Fruit fly (Drosophila melanogaster) whole organism, prepupa: ENCODE measurements around the gene CG43153.

Experiments
- Blimp-1 ChIP-seq: fragments of 200-800 bp; sonication (Bioruptor generic); optimal IDR thresholded peaks from 3 replicates; lab custom pipeline; 2017; ENCODE audit warnings: missing biosample characterization, missing genetic modification characterization, mild to moderate bottlenecking, moderate library complexity, missing genetic modification reagents
- CG10631 ChIP-seq: fragments of 200-800 bp; sonication (Bioruptor generic); optimal IDR thresholded peaks from 2 replicates; lab custom pipeline; 2016; ENCODE audit warnings: missing biosample characterization, missing genetic modification characterization
- CG10669 ChIP-seq: fragments of 200-800 bp; sonication (Bioruptor generic); optimal IDR thresholded peaks from 3 replicates; lab custom pipeline; 2018; ENCODE audit warnings: missing biosample characterization, mild to moderate bottlenecking, missing genetic modification characterization, moderate library complexity
- CG11762 ChIP-seq: fragments of 200-800 bp; sonication (Bioruptor generic); optimal IDR thresholded peaks from 3 replicates; lab custom pipeline; 2016; ENCODE audit warnings: missing biosample characterization, missing genetic modification characterization; ENCODE audit not compliant: insufficient read depth
- CG11902 ChIP-seq: fragments of 200-800 bp; sonication (Bioruptor generic); optimal IDR thresholded peaks from 3 replicates; lab custom pipeline; 2016; ENCODE audit warnings: missing biosample characterization, missing genetic modification characterization
- CG15336 ChIP-seq: fragments of 200-800 bp; sonication (Bioruptor generic); IDR thresholded peaks from 2 replicates; pipeline ENCODE4 v1.3.6; 2022; ENCODE audit warnings: missing biosample characterization, missing genetic modification characterization
- CG1621 ChIP-seq: fragments of 200-800 bp; sonication (Bioruptor generic); optimal IDR thresholded peaks from 3 replicates; lab custom pipeline; 2018; ENCODE audit warnings: missing biosample characterization, mild to moderate bottlenecking, missing genetic modification characterization
- CG16779 ChIP-seq: fragments of 200-800 bp; sonication (Bioruptor generic); optimal IDR thresholded peaks from 3 replicates; lab custom pipeline; 2017; ENCODE audit warnings: missing biosample characterization, mild to moderate bottlenecking, missing genetic modification characterization
- CG3032 ChIP-seq: fragments of 200-800 bp; optimal IDR thresholded peaks from 2 replicates; lab custom pipeline; 2019; ENCODE audit warnings: missing biosample characterization, mild to moderate bottlenecking, missing genetic modification characterization, moderate library complexity
- CG31627 ChIP-seq: fragments of 200-800 bp; sonication (Bioruptor generic); optimal IDR thresholded peaks from 3 replicates; lab custom pipeline; 2016; ENCODE audit warnings: missing biosample characterization, missing genetic modification characterization
- CG34406 ChIP-seq: fragments of 200-800 bp; sonication (Bioruptor generic); optimal IDR thresholded peaks from 3 replicates; lab custom pipeline; 2016; ENCODE audit warnings: missing biosample characterization, missing genetic modification characterization
- CG3919 ChIP-seq: fragments of 200-800 bp; sonication (Bioruptor generic); optimal IDR thresholded peaks from 3 replicates; lab custom pipeline; 2016; ENCODE audit warnings: missing biosample characterization, missing genetic modification characterization
- CG4318 ChIP-seq: fragments of 200-800 bp; sonication (Bioruptor generic); optimal IDR thresholded peaks from 3 replicates; lab custom pipeline; 2017; ENCODE audit warnings: missing biosample characterization, mild to moderate bottlenecking, missing genetic modification characterization
- CG6276 ChIP-seq: fragments of 200-800 bp; sonication (Bioruptor generic); optimal IDR thresholded peaks from 2 replicates; lab custom pipeline; 2017; ENCODE audit warnings: missing biosample characterization, mild to moderate bottlenecking, missing genetic modification characterization
- CG6854 ChIP-seq: fragments of 200-800 bp; sonication (Bioruptor generic); optimal IDR thresholded peaks from 2 replicates; lab custom pipeline; 2017; ENCODE audit warnings: missing biosample characterization, mild to moderate bottlenecking, missing genetic modification characterization
- CG7368 ChIP-seq: fragments of 200-800 bp; sonication (Bioruptor generic); optimal IDR thresholded peaks from 3 replicates; lab custom pipeline; 2016; ENCODE audit warnings: missing biosample characterization, missing genetic modification characterization
- CG8119 ChIP-seq: fragments of 200-800 bp; sonication (Bioruptor generic); IDR thresholded peaks from 3 replicates; pipeline ENCODE4 v1.3.6; 2022; ENCODE audit warnings: missing biosample characterization, missing genetic modification characterization
- CG8632 ChIP-seq: fragments of 200-800 bp; sonication (Bioruptor generic); optimal IDR thresholded peaks from 3 replicates; lab custom pipeline; 2016; ENCODE audit warnings: missing biosample characterization, missing genetic modification characterization
- CG9139 ChIP-seq: fragments of 200-800 bp; sonication (Bioruptor generic); optimal IDR thresholded peaks from 3 replicates; lab custom pipeline; 2017; ENCODE audit warnings: missing biosample characterization, mild to moderate bottlenecking, missing genetic modification characterization
- Eip75B ChIP-seq: fragments of 200-800 bp; sonication (Bioruptor generic); optimal IDR thresholded peaks from 3 replicates; lab custom pipeline; 2016; ENCODE audit warnings: missing biosample characterization, missing genetic modification characterization
- Eip78C ChIP-seq: fragments of 200-800 bp; sonication (Bioruptor generic); peaks from one replicate; lab custom pipeline; 2016; ENCODE audit warnings: missing biosample characterization, missing genetic modification characterization
- Eip93F ChIP-seq: fragments of 200-800 bp; sonication (Bioruptor generic); optimal IDR thresholded peaks from 2 replicates; lab custom pipeline; 2016; ENCODE audit warnings: missing biosample characterization, mild to moderate bottlenecking, missing genetic modification characterization
- Ets21C ChIP-seq: fragments of 200-800 bp; sonication (Bioruptor generic); optimal IDR thresholded peaks from 3 replicates; lab custom pipeline; 2016; ENCODE audit warnings: missing biosample characterization, missing genetic modification characterization
- Gug ChIP-seq: fragments of 200-800 bp; sonication (Bioruptor generic); IDR thresholded peaks from 2 replicates; pipeline ENCODE4 v1.3.6; 2022; ENCODE audit warnings: missing biosample characterization, missing genetic modification characterization
- Hr38 ChIP-seq: sonication (Bioruptor generic); optimal IDR thresholded peaks from 2 replicates; lab custom pipeline; 2016; ENCODE audit warnings: missing biosample characterization, missing genetic modification characterization
- Hr39 ChIP-seq: fragments of 200-800 bp; sonication (Bioruptor generic); optimal IDR thresholded peaks from 2 replicates; lab custom pipeline; 2016; ENCODE audit warnings: missing biosample characterization, missing genetic modification characterization
- Hr4 ChIP-seq: fragments of 200-800 bp; sonication (Bioruptor generic); optimal IDR thresholded peaks from 3 replicates; lab custom pipeline; 2016; ENCODE audit warnings: missing biosample characterization, missing genetic modification characterization
- Lpt ChIP-seq: fragments of 200-800 bp; sonication (Bioruptor generic); optimal IDR thresholded peaks from 3 replicates; lab custom pipeline; 2016; ENCODE audit warnings: missing biosample characterization, missing genetic modification characterization
- Met ChIP-seq: fragments of 200-800 bp; sonication (Bioruptor generic); optimal IDR thresholded peaks from 3 replicates; lab custom pipeline; 2016; ENCODE audit warnings: missing biosample characterization, missing genetic modification characterization
- OdsH ChIP-seq: fragments of 200-800 bp; sonication (Bioruptor generic); optimal IDR thresholded peaks from 3 replicates; lab custom pipeline; 2016; ENCODE audit warnings: missing biosample characterization, missing genetic modification characterization
- Smox ChIP-seq: fragments of 200-800 bp; sonication (Bioruptor generic); optimal IDR thresholded peaks from 3 replicates; lab custom pipeline; 2016; ENCODE audit warnings: missing biosample characterization, missing genetic modification characterization
- Sox14 ChIP-seq: fragments of 200-800 bp; sonication (Bioruptor generic); optimal IDR thresholded peaks from 3 replicates; lab custom pipeline; 2016; ENCODE audit warnings: missing biosample characterization, missing genetic modification characterization
- Sox15 ChIP-seq: fragments of 200-800 bp; sonication (Bioruptor generic); optimal IDR thresholded peaks from 3 replicates; lab custom pipeline; 2016; ENCODE audit warnings: missing biosample characterization, missing genetic modification characterization
- achi ChIP-seq: fragments of 200-800 bp; sonication (Bioruptor generic); optimal IDR thresholded peaks from 3 replicates; lab custom pipeline; 2016; ENCODE audit warnings: missing biosample characterization, missing genetic modification characterization
- acj6 ChIP-seq: fragments of 200-800 bp; sonication (Bioruptor generic); optimal IDR thresholded peaks from 3 replicates; lab custom pipeline; 2016; ENCODE audit warnings: missing biosample characterization, missing genetic modification characterization
- cyc ChIP-seq: fragments of 200-800 bp; sonication (Bioruptor generic); optimal IDR thresholded peaks from 3 replicates; lab custom pipeline; 2016; ENCODE audit warnings: missing biosample characterization, missing genetic modification characterization
- dac ChIP-seq: fragments of 200-800 bp; sonication (Bioruptor generic); optimal IDR thresholded peaks from 2 replicates; lab custom pipeline; 2017; ENCODE audit warnings: missing biosample characterization, mild to moderate bottlenecking, missing genetic modification characterization
- dsx ChIP-seq: fragments of 200-800 bp; optimal IDR thresholded peaks from 3 replicates; lab custom pipeline; 2019; ENCODE audit warnings: missing biosample characterization, mild to moderate bottlenecking, missing genetic modification characterization, moderate library complexity; ENCODE audit not compliant: poor library complexity, severe bottlenecking
- eg ChIP-seq: fragments of 200-800 bp; sonication (Bioruptor generic); IDR thresholded peaks from 3 replicates; pipeline ENCODE4 v1.3.6; 2022; ENCODE audit warnings: missing biosample characterization, missing genetic modification characterization
- esn ChIP-seq: fragments of 200-800 bp; sonication (Bioruptor generic); optimal IDR thresholded peaks from 2 replicates; lab custom pipeline; 2016; ENCODE audit warnings: missing biosample characterization, mild to moderate bottlenecking, missing genetic modification characterization, moderate library complexity
- fd59A ChIP-seq: fragments of 200-800 bp; sonication (Bioruptor generic); optimal IDR thresholded peaks from 2 replicates; lab custom pipeline; 2017; ENCODE audit warnings: missing biosample characterization, mild to moderate bottlenecking, missing genetic modification characterization, missing genetic modification reagents
- fd85E ChIP-seq: fragments of 200-800 bp; sonication (Bioruptor generic); optimal IDR thresholded peaks from 3 replicates; lab custom pipeline; 2016; ENCODE audit warnings: missing biosample characterization, missing genetic modification characterization
- fkh ChIP-seq: fragments of 200-800 bp; sonication (Bioruptor generic); optimal IDR thresholded peaks from 3 replicates; lab custom pipeline; 2017; ENCODE audit warnings: missing biosample characterization, mild to moderate bottlenecking, missing genetic modification characterization, moderate library complexity
- lz ChIP-seq: fragments of 200-800 bp; sonication (Bioruptor generic); optimal IDR thresholded peaks from 3 replicates; lab custom pipeline; 2016; ENCODE audit warnings: missing biosample characterization, missing genetic modification characterization
- net ChIP-seq: fragments of 200-800 bp; sonication (Bioruptor generic); optimal IDR thresholded peaks from 3 replicates; lab custom pipeline; 2016; ENCODE audit warnings: missing biosample characterization, missing genetic modification characterization
- salr ChIP-seq, 2 experiments: fragments of 200-800 bp; sonication (Bioruptor generic); optimal IDR thresholded peaks; 3 replicates each; lab custom pipeline; 2016 to 2018; ENCODE audit warnings: missing biosample characterization in 2 of 2, missing genetic modification characterization in 2 of 2, mild to moderate bottlenecking in 1 of 2
- spab ChIP-seq: fragments of 200-800 bp; sonication (Bioruptor generic); optimal IDR thresholded peaks from 2 replicates; lab custom pipeline; 2017; ENCODE audit warnings: missing biosample characterization, mild to moderate bottlenecking, missing genetic modification characterization, missing genetic modification reagents
- ss ChIP-seq, 2 experiments: fragments of 200-800 bp; sonication (Bioruptor generic); optimal IDR thresholded peaks; 2 replicates in 1 of 2; 3 replicates in 1 of 2; lab custom pipeline; 2017 to 2018; ENCODE audit warnings: mild to moderate bottlenecking in 2 of 2, missing biosample characterization in 2 of 2, missing genetic modification characterization in 2 of 2, moderate library complexity in 1 of 2
- svp ChIP-seq: fragments of 200-800 bp; sonication (Bioruptor generic); peaks from one replicate; lab custom pipeline; 2016; ENCODE audit warnings: missing biosample characterization, missing genetic modification characterization
- topi ChIP-seq: fragments of 200-800 bp; sonication (Bioruptor generic); optimal IDR thresholded peaks from 3 replicates; lab custom pipeline; 2016; ENCODE audit warnings: missing biosample characterization, missing genetic modification characterization
- vri ChIP-seq: fragments of 200-800 bp; sonication (Bioruptor generic); optimal IDR thresholded peaks from 3 replicates; lab custom pipeline; 2016; ENCODE audit warnings: missing biosample characterization, mild to moderate bottlenecking, missing genetic modification characterization

CG43153 gene

DNA sequence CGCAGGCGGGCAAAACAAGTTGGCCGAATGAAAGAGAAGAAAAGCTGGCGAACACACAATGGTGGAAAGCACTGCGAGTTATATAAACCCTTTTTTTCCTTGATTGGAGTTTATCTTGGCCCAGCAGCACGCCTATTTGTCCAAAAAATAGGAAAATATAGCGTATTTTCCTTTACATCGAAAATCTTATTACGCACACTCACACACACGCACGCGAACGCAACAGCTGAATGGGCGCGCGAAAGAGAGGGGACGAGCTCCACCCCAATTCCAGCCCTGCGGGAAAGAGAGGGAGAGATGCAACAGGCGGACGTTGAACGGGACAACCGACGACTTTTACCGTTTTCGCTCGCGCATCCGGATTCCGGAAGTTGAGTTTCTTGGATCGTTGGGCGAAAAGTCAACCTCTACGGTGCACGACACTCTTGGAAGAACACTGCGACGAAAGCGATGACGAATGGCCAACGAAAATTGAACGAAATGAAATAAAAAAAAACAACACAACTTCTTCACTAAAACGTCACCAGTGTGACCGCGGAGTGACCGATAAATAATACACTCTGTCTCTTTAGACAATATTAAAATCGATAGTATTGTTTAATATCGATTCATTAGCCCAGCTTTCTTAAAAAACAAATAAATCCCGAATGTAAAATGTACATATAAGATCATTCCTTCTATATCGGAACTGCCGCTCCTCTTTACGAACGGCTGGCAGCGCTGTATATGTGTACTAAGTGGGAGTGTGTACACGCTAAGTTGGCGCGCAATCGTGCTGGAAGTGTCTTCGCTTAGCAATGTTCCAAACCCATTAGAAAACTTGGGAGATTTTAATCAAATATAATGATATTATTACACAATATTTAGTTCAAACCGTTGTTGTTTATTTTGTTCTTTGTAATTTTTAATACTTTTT is 5.8 kb downstream of the CG43153 start, which contains the start of the genes Dlg5 and CG4970:
Gene Dlg5 (minus strand): TSS at position 556 of the 916 bp plus-strand sequence.
Gene CG4970 (plus strand): TSS at position 866 of the 916 bp plus-strand sequence.
- TF ChIP-seq fd59A (GFP tag; lab: Kevin White, UChicago) (no peak), salr (GFP tag; optimal IDR thresholded peaks at IDR 0.05; lab: Kevin White, UChicago) (no peak), CG9139 (GFP tag; lab: Kevin White, UChicago) (no peak), cyc (GFP tag; lab: Kevin White, UChicago) (no peak), vri (peak; percentile 2), CG8119 (0 out of 3 replicates have a peak, but pooled peaks have one; percentile 16), dsx (GFP tag; lab: Kevin White, UChicago) (no peak), Sox15 (no peak), Sox14 (GFP tag; lab: Kevin White, UChicago) (no peak), fkh (GFP tag; lab: Kevin White, UChicago) (no peak), CG10631 (GFP tag; lab: Kevin White, UChicago) (no peak), lz (no peak), CG3032 (tag; lab: Kevin White, UChicago) (no peak), Hr4 (GFP tag; lab: Kevin White, UChicago) (no peak), CG15336 (GFP tag; lab: Robert Waterston, UW) (peak; percentile 26; the same call in 1 of the 2 replicates), Eip93F (no peak), Eip75B (no peak), CG10669 (GFP tag; lab: Kevin White, UChicago) (no peak), CG8632 (GFP tag; lab: Kevin White, UChicago) (no peak), Gug (GFP tag; lab: Robert Waterston, UW) (no peak), Ets21C (no peak), CG1621 (tag; lab: Kevin White, UChicago) (no peak), CG34406 (GFP tag; lab: Kevin White, UChicago) (peak; percentile 19), Smox (GFP tag; lab: Kevin White, UChicago) (no peak), CG31627 (GFP tag; lab: Kevin White, UChicago) (no peak), CG4318 (no peak), net (GFP tag; lab: Kevin White, UChicago) (no peak), Blimp-1 (no peak), CG6276 (no peak), eg (GFP tag; lab: Robert Waterston, UW) (peak; percentile 35; the same call in 1 of the 3 replicates), esn (GFP tag; lab: Kevin White, UChicago) (no peak), fd85E (GFP tag; lab: Kevin White, UChicago) (no peak), OdsH (no peak), Lpt (GFP tag; lab: Kevin White, UChicago) (no peak), CG6854 (GFP tag; lab: Kevin White, UChicago) (peak; percentile 80), CG16779 (tag; lab: Kevin White, UChicago) (peak; percentile 64), CG3919 (GFP tag; lab: Kevin White, UChicago) (no peak), CG11762 (GFP tag; lab: Kevin White, UChicago) (no peak), acj6 (GFP tag; lab: Kevin White, UChicago) (no peak), Hr38 (GFP tag; lab: Kevin White, UChicago) (no peak), Met (GFP tag; lab: Kevin White, UChicago) (no peak), ss (GFP tag; optimal IDR thresholded peaks at IDR 0.05; lab: Kevin White, UChicago) (peak in 1 of 2 experiments; percentile 0), topi (GFP tag; lab: Kevin White, UChicago) (no peak), svp (GFP tag; lab: Kevin White, UChicago) (no peak), Eip78C (GFP tag; lab: Kevin White, UChicago) (peak; percentile 66), CG7368 (GFP tag; lab: Kevin White, UChicago) (no peak), Hr39 (no peak), achi (GFP tag; lab: Kevin White, UChicago) (no peak), spab (GFP tag; lab: Kevin White, UChicago) (no peak), dac (GFP tag; lab: Kevin White, UChicago) (no peak), CG11902 (GFP tag; lab: Kevin White, UChicago) (no peak)
